Worm (Caenorhabditis elegans) whole organism, L1 larva: ENCODE data around the gene twnk-1.

Experiments used
- C16A3.4 ChIP-seq: fragments of 150-350 bp; optimal IDR thresholded peaks from 2 replicates; lab custom pipeline; 2014; ENCODE audit warnings: missing biosample characterization, missing genetic modification characterization
- ama-1 ChIP-seq: fragments of 150-350 bp; optimal IDR thresholded peaks from 2 replicates; lab custom pipeline; 2014
- blmp-1 ChIP-seq: fragments of 150-350 bp; optimal IDR thresholded peaks from 2 replicates; lab custom pipeline; 2014; ENCODE audit warnings: missing biosample characterization, missing genetic modification characterization
- ceh-8 ChIP-seq: fragments of 200-800 bp; sonication (Bioruptor generic); optimal IDR thresholded peaks from 2 replicates; lab custom pipeline; 2018; ENCODE audit warnings: mild to moderate bottlenecking, missing genetic modification characterization, moderate library complexity, missing compliant biosample characterization
- ceh-82 ChIP-seq, 3 experiments: fragments of 150-350 bp in 1 of 3; sonication (generic microtip) in 2 of 3; optimal IDR thresholded peaks; 2 replicates each; lab custom pipeline; 2014 to 2017; ENCODE audit warnings: missing biosample characterization in 3 of 3, missing genetic modification characterization in 3 of 3
- ces-1 ChIP-seq: fragments of 150-350 bp; optimal IDR thresholded peaks from 2 replicates; lab custom pipeline; 2014; ENCODE audit warnings: missing biosample characterization, missing genetic modification reagents, missing genetic modification characterization
- dpl-1 ChIP-seq, 3 experiments: fragments of 150-350 bp in 2 of 3; sonication (generic microtip) in 1 of 3; optimal IDR thresholded peaks; 2 replicates each; lab custom pipeline; 2014 to 2017; ENCODE audit warnings: missing biosample characterization in 3 of 3, missing genetic modification characterization in 3 of 3, missing genetic modification reagents in 3 of 3
- dsc-1 ChIP-seq: sonication (generic microtip); optimal IDR thresholded peaks from 2 replicates; lab custom pipeline; 2016; ENCODE audit warnings: mild to moderate bottlenecking, missing genetic modification characterization, missing compliant biosample characterization
- efl-1 ChIP-seq, 4 experiments: fragments of 150-350 bp; optimal IDR thresholded peaks in 3 of 4; peaks in 1 of 4; 1 replicate in 1 of 4; 2 replicates in 3 of 4; lab custom pipeline; 2014; ENCODE audit warnings: missing biosample characterization in 2 of 4, missing genetic modification characterization in 2 of 4, missing genetic modification reagents in 2 of 4
- efl-3 ChIP-seq: fragments of 200-800 bp; sonication (Bioruptor generic); optimal IDR thresholded peaks from 2 replicates; lab custom pipeline; 2018; ENCODE audit warnings: mild to moderate bottlenecking, missing genetic modification characterization, missing compliant biosample characterization
- egl-13 ChIP-seq: sonication (generic microtip); optimal IDR thresholded peaks from 2 replicates; lab custom pipeline; 2016; ENCODE audit warnings: missing genotype, missing genetic modification reagents, missing genetic modification characterization, missing compliant biosample characterization
- elt-2 ChIP-seq: sonication (generic microtip); optimal IDR thresholded peaks from 2 replicates; lab custom pipeline; 2016; ENCODE audit warnings: missing genetic modification characterization, mild to moderate bottlenecking, inconsistent platforms, missing compliant biosample characterization, missing genetic modification reagents
- fkh-8 ChIP-seq: sonication (generic microtip); optimal IDR thresholded peaks from 2 replicates; lab custom pipeline; 2016; ENCODE audit warnings: mild to moderate bottlenecking, missing genetic modification characterization, missing compliant biosample characterization
- hlh-17 ChIP-seq: fragments of 200-800 bp; sonication (Bioruptor generic); optimal IDR thresholded peaks from 2 replicates; lab custom pipeline; 2018; ENCODE audit warnings: missing genetic modification characterization, mild to moderate bottlenecking, missing compliant biosample characterization, moderate library complexity, borderline replicate concordance
- hpl-2 ChIP-seq: fragments of 150-350 bp; optimal IDR thresholded peaks from 2 replicates; lab custom pipeline; 2014; ENCODE audit warnings: missing biosample characterization, missing genetic modification reagents, missing genetic modification characterization
- irx-1 ChIP-seq: sonication (generic microtip); optimal IDR thresholded peaks from 2 replicates; lab custom pipeline; 2016; ENCODE audit warnings: missing genetic modification characterization, missing compliant biosample characterization
- jun-1 ChIP-seq: fragments of 150-350 bp; optimal IDR thresholded peaks from 2 replicates; lab custom pipeline; 2014; ENCODE audit warnings: missing biosample characterization, missing genetic modification reagents, missing genetic modification characterization
- lin-13 ChIP-seq: fragments of 150-350 bp; optimal IDR thresholded peaks from 2 replicates; lab custom pipeline; 2014; ENCODE audit warnings: missing biosample characterization, missing genetic modification reagents, missing genetic modification characterization
- lin-14 ChIP-seq: fragments of 200-800 bp; sonication (Bioruptor generic); optimal IDR thresholded peaks from 2 replicates; lab custom pipeline; 2018; ENCODE audit warnings: mild to moderate bottlenecking, missing genetic modification characterization, moderate library complexity, missing compliant biosample characterization
- lin-15B ChIP-seq: fragments of 150-350 bp; sonication (generic microtip); optimal IDR thresholded peaks from 3 replicates; lab custom pipeline; 2014; ENCODE audit warnings: missing biosample characterization, missing genetic modification characterization
- lin-39 ChIP-seq: fragments of 150-350 bp; optimal IDR thresholded peaks from 2 replicates; lab custom pipeline; 2014; ENCODE audit warnings: missing biosample characterization, missing genetic modification reagents, missing genetic modification characterization
- lir-3 ChIP-seq: sonication (generic microtip); optimal IDR thresholded peaks from 2 replicates; lab custom pipeline; 2016; ENCODE audit warnings: mild to moderate bottlenecking, missing genetic modification characterization, moderate library complexity, missing compliant biosample characterization; ENCODE audit not compliant: poor library complexity
- lsy-2 ChIP-seq, 2 experiments: fragments of 150-350 bp; optimal IDR thresholded peaks; 2 replicates each; lab custom pipeline; 2014; ENCODE audit warnings: missing biosample characterization in 2 of 2, missing genetic modification characterization in 2 of 2
- mab-9 ChIP-seq: fragments of 200-800 bp; sonication (Bioruptor generic); IDR thresholded peaks from 2 replicates; pipeline ENCODE4 v1.3.6; 2022; ENCODE audit warnings: missing genetic modification reagents, missing genetic modification characterization, missing compliant biosample characterization
- mdl-1 ChIP-seq, 2 experiments: fragments of 150-350 bp; optimal IDR thresholded peaks; 2 replicates each; lab custom pipeline; 2014 to 2017; ENCODE audit warnings: missing biosample characterization in 2 of 2, missing genetic modification characterization in 2 of 2, inconsistent platforms in 1 of 2
- mef-2 ChIP-seq: fragments of 150-350 bp; optimal IDR thresholded peaks from 2 replicates; lab custom pipeline; 2014; ENCODE audit warnings: missing biosample characterization, missing genetic modification characterization
- nhr-19 ChIP-seq: fragments of 200-800 bp; sonication (Bioruptor generic); conservative IDR thresholded peaks from 2 replicates; pipeline ENCODE4 v1.3.6; 2022; ENCODE audit warnings: missing genetic modification characterization, missing compliant biosample characterization
- nhr-237 ChIP-seq: fragments of 150-350 bp; optimal IDR thresholded peaks from 2 replicates; lab custom pipeline; 2014; ENCODE audit warnings: missing biosample characterization, missing genetic modification characterization
- nhr-47 ChIP-seq: sonication (generic microtip); optimal IDR thresholded peaks from 2 replicates; lab custom pipeline; 2016; ENCODE audit warnings: mild to moderate bottlenecking, missing genetic modification characterization, moderate library complexity, missing compliant biosample characterization
- nhr-71 ChIP-seq: sonication (generic microtip); optimal IDR thresholded peaks from 2 replicates; lab custom pipeline; 2016; ENCODE audit warnings: mild to moderate bottlenecking, missing genetic modification characterization, moderate library complexity, missing compliant biosample characterization
- nhr-76 ChIP-seq: sonication (generic microtip); optimal IDR thresholded peaks from 2 replicates; lab custom pipeline; 2017; ENCODE audit warnings: missing biosample characterization, missing genetic modification characterization
- nhr-77 ChIP-seq: fragments of 150-350 bp; optimal IDR thresholded peaks from 2 replicates; lab custom pipeline; 2014; ENCODE audit warnings: missing biosample characterization, missing genetic modification characterization
- nhr-85 ChIP-seq: sonication (generic microtip); peaks from one replicate; lab custom pipeline; 2016; ENCODE audit warnings: missing genetic modification characterization, inconsistent platforms, missing compliant biosample characterization
- pag-3 ChIP-seq: sonication (generic microtip); optimal IDR thresholded peaks from 2 replicates; lab custom pipeline; 2017; ENCODE audit warnings: missing genetic modification characterization, mild to moderate bottlenecking, missing compliant biosample characterization, antibody characterized with exemption, borderline replicate concordance; ENCODE audit not compliant: insufficient read depth
- pax-3 ChIP-seq: fragments of 200-800 bp; sonication (Bioruptor generic); optimal IDR thresholded peaks from 2 replicates; lab custom pipeline; 2018; ENCODE audit warnings: mild to moderate bottlenecking, missing genetic modification characterization, moderate library complexity, missing compliant biosample characterization
- rnt-1 ChIP-seq: sonication (generic microtip); optimal IDR thresholded peaks from 2 replicates; lab custom pipeline; 2016; ENCODE audit warnings: mild to moderate bottlenecking, missing genetic modification characterization, moderate library complexity, missing compliant biosample characterization
- skn-1 ChIP-seq: fragments of 150-350 bp; optimal IDR thresholded peaks from 2 replicates; lab custom pipeline; 2014; ENCODE audit warnings: missing biosample characterization, missing genetic modification characterization
- snu-23 ChIP-seq: sonication (generic microtip); optimal IDR thresholded peaks from 2 replicates; lab custom pipeline; 2016; ENCODE audit warnings: missing genetic modification characterization, missing compliant biosample characterization
- sox-4 ChIP-seq: sonication (generic microtip); optimal IDR thresholded peaks from 2 replicates; lab custom pipeline; 2016; ENCODE audit warnings: missing genetic modification characterization, missing compliant biosample characterization
- swsn-7 ChIP-seq: sonication (generic microtip); optimal IDR thresholded peaks from 2 replicates; lab custom pipeline; 2016; ENCODE audit warnings: missing genetic modification characterization, missing compliant biosample characterization
- unc-30 ChIP-seq: sonication (generic microtip); optimal IDR thresholded peaks from 2 replicates; lab custom pipeline; 2017; ENCODE audit warnings: missing biosample characterization, missing genetic modification characterization
- unc-98 ChIP-seq: fragments of 200-800 bp; sonication (Bioruptor generic); IDR thresholded peaks from 2 replicates; pipeline ENCODE4 v1.3.6; 2022; ENCODE audit warnings: missing genetic modification characterization, missing compliant biosample characterization
- zag-1 ChIP-seq: fragments of 150-350 bp; optimal IDR thresholded peaks from 2 replicates; lab custom pipeline; 2014; ENCODE audit warnings: missing biosample characterization, missing genetic modification characterization

The twnk-1 gene

ce11 chrX:5811997-5812562 lies 21.1 kb downstream of the twnk-1 start (continued):
- peak; percentile 52 for TF ChIP-seq swsn-7 (tag; lab: Kevin White, UChicago)
- peak; percentile 38 for TF ChIP-seq blmp-1 (tag; lab: Kevin White, UChicago)
- peak; percentile 28 for TF ChIP-seq dsc-1
- peak in 1 of 2 experiments; percentile 47 for TF ChIP-seq mdl-1 (tag; optimal IDR thresholded peaks at IDR 0.05; lab: Kevin White, UChicago)
- TF ChIP-seq snu-23 (GFP tag; lab: Kevin White, UChicago): peak; percentile 55
- TF ChIP-seq hlh-17 (GFP tag; lab: Kevin White, UChicago): no peak
- TF ChIP-seq zag-1: no peak
- TF ChIP-seq unc-30 (tag; lab: Kevin White, UChicago): no peak
- no peak for TF ChIP-seq irx-1 (tag; lab: Kevin White, UChicago)
- TF ChIP-seq fkh-8: peak; percentile 72
- TF ChIP-seq lin-13: no peak
- TF ChIP-seq C16A3.4 (tag; lab: Kevin White, UChicago): peak; percentile 41
- no peak for TF ChIP-seq hpl-2 (GFP tag; lab: Kevin White, UChicago)
- TF ChIP-seq lin-39 (tag; lab: Kevin White, UChicago): no peak
- TF ChIP-seq rnt-1 (tag; lab: Kevin White, UChicago): peak; percentile 64
- peak; percentile 29 for TF ChIP-seq efl-3 (GFP tag; lab: Kevin White, UChicago)
- TF ChIP-seq unc-98 (GFP tag; lab: Robert Waterston, UW): no peak
- peak; percentile 27 for TF ChIP-seq mef-2
- TF ChIP-seq nhr-47 (tag; lab: Kevin White, UChicago): peak; percentile 71
- peak; percentile 92 for TF ChIP-seq lin-14 (GFP tag; lab: Kevin White, UChicago)
- TF ChIP-seq nhr-85 (tag; lab: Kevin White, UChicago): peak; percentile 86

ce11 chrX:5813030-5813429 lies 22.0 kb downstream of the twnk-1 start:
- TF ChIP-seq elt-2 (tag; lab: Kevin White, UChicago) (peak; percentile 83), nhr-47 (tag; lab: Kevin White, UChicago) (no peak), nhr-85 (tag; lab: Kevin White, UChicago) (no peak), lin-15B (tag; lab: Kevin White, UChicago) (no peak)

ce11 chrX:5814342-5814741 lies 23.3 kb downstream of the twnk-1 start:
- TF ChIP-seq nhr-85 (tag; lab: Kevin White, UChicago) (peak; percentile 84), swsn-7 (tag; lab: Kevin White, UChicago) (no peak), ceh-8 (GFP tag; lab: Kevin White, UChicago) (no peak), mab-9 (no peak), lin-14 (GFP tag; lab: Kevin White, UChicago) (peak; percentile 70), lir-3 (tag; lab: Kevin White, UChicago) (no peak), blmp-1 (tag; lab: Kevin White, UChicago) (peak; percentile 62), hpl-2 (GFP tag; lab: Kevin White, UChicago) (no peak), nhr-19 (GFP tag; lab: Robert Waterston, UW) (no peak), nhr-77 (tag; lab: Kevin White, UChicago) (no peak)

ce11 chrX:5815343-5815742 lies 24.3 kb downstream of the twnk-1 start:
- peak; percentile 64 for TF ChIP-seq rnt-1 (tag; lab: Kevin White, UChicago)
- peak; percentile 49 for TF ChIP-seq nhr-71 (tag; lab: Kevin White, UChicago)
- no peak for TF ChIP-seq pag-3
- no peak for TF ChIP-seq fkh-8
- TF ChIP-seq lin-14 (GFP tag; lab: Kevin White, UChicago): peak; percentile 31
- no peak for TF ChIP-seq ama-1
- TF ChIP-seq skn-1 (tag; lab: Kevin White, UChicago): no peak
- TF ChIP-seq, all 84 proteins: peak for 3

ce11 chrX:5816346-5816745 lies 25.3 kb downstream of the twnk-1 start:
- no peak for TF ChIP-seq efl-1 (optimal IDR thresholded peaks at IDR 0.05; lab: Kevin White, UChicago)
- peak in 1 of 2 experiments; percentile 36 for TF ChIP-seq efl-1 (GFP tag; optimal IDR thresholded peaks at IDR 0.05 in 1 of 2; lab: Kevin White, UChicago)
- no peak for TF ChIP-seq lin-39 (tag; lab: Kevin White, UChicago)
- no peak for TF ChIP-seq nhr-237
- peak in 1 of 2 experiments; percentile 13 for TF ChIP-seq lsy-2 (tag; optimal IDR thresholded peaks at IDR 0.05; lab: Kevin White, UChicago)
- TF ChIP-seq unc-98 (GFP tag; lab: Robert Waterston, UW): no peak
- TF ChIP-seq pax-3 (tag; lab: Kevin White, UChicago): no peak
- TF ChIP-seq lin-14 (GFP tag; lab: Kevin White, UChicago): peak; percentile 64
- no peak for TF ChIP-seq mef-2
- no peak for TF ChIP-seq jun-1 (tag; lab: Kevin White, UChicago)
- no peak for TF ChIP-seq blmp-1 (tag; lab: Kevin White, UChicago)
- no peak for TF ChIP-seq nhr-76 (tag; lab: Kevin White, UChicago)
- TF ChIP-seq ceh-82 (tag; optimal IDR thresholded peaks at IDR 0.05; lab: Kevin White, UChicago): peak in 1 of 3 experiments; percentile 13
- no peak for TF ChIP-seq dpl-1 (GFP tag; optimal IDR thresholded peaks at IDR 0.05; lab: Kevin White, UChicago)
- TF ChIP-seq egl-13 (tag; lab: Kevin White, UChicago): no peak
- no peak for TF ChIP-seq ces-1 (GFP tag; lab: Kevin White, UChicago)
- TF ChIP-seq elt-2 (tag; lab: Kevin White, UChicago): no peak
- TF ChIP-seq sox-4 (tag; lab: Kevin White, UChicago): no peak
